Worm (Caenorhabditis elegans) whole organism, L1 larva: Measurements from ENCODE around the gene C36E8.4.

Source experiments
- C04F5.9 ChIP-seq: sonication (generic microtip); optimal IDR thresholded peaks from 2 replicates; lab custom pipeline; 2016; ENCODE audit warnings: missing genetic modification characterization, missing compliant biosample characterization
- F16B12.6 ChIP-seq: fragments of 150-350 bp; optimal IDR thresholded peaks from 2 replicates; lab custom pipeline; 2014; ENCODE audit warnings: missing biosample characterization, missing genetic modification characterization
- alr-1 ChIP-seq: fragments of 200-800 bp; sonication (Bioruptor generic); optimal IDR thresholded peaks from 2 replicates; lab custom pipeline; 2018; ENCODE audit warnings: borderline replicate concordance, mild to moderate bottlenecking, missing genetic modification characterization, missing compliant biosample characterization
- blmp-1 ChIP-seq: fragments of 150-350 bp; optimal IDR thresholded peaks from 2 replicates; lab custom pipeline; 2014; ENCODE audit warnings: missing biosample characterization, missing genetic modification characterization
- ceh-63 ChIP-seq: fragments of 200-800 bp; sonication (Bioruptor generic); optimal IDR thresholded peaks from 2 replicates; lab custom pipeline; 2018; ENCODE audit warnings: mild to moderate bottlenecking, missing genetic modification characterization, missing compliant biosample characterization
- ceh-8 ChIP-seq: fragments of 200-800 bp; sonication (Bioruptor generic); optimal IDR thresholded peaks from 2 replicates; lab custom pipeline; 2018; ENCODE audit warnings: mild to moderate bottlenecking, missing genetic modification characterization, moderate library complexity, missing compliant biosample characterization
- dpl-1 ChIP-seq, 3 experiments: fragments of 150-350 bp in 2 of 3; sonication (generic microtip) in 1 of 3; optimal IDR thresholded peaks; 2 replicates each; lab custom pipeline; 2014 to 2017; ENCODE audit warnings: missing biosample characterization in 3 of 3, missing genetic modification characterization in 3 of 3, missing genetic modification reagents in 3 of 3
- dsc-1 ChIP-seq: sonication (generic microtip); optimal IDR thresholded peaks from 2 replicates; lab custom pipeline; 2016; ENCODE audit warnings: mild to moderate bottlenecking, missing genetic modification characterization, missing compliant biosample characterization
- efl-1 ChIP-seq, 4 experiments: fragments of 150-350 bp; optimal IDR thresholded peaks in 3 of 4; peaks in 1 of 4; 1 replicate in 1 of 4; 2 replicates in 3 of 4; lab custom pipeline; 2014; ENCODE audit warnings: missing biosample characterization in 2 of 4, missing genetic modification characterization in 2 of 4, missing genetic modification reagents in 2 of 4
- egl-13 ChIP-seq: sonication (generic microtip); optimal IDR thresholded peaks from 2 replicates; lab custom pipeline; 2016; ENCODE audit warnings: missing genotype, missing genetic modification reagents, missing genetic modification characterization, missing compliant biosample characterization
- egl-27 ChIP-seq, 2 experiments: fragments of 150-350 bp in 1 of 2; sonication (generic microtip); optimal IDR thresholded peaks; 3 replicates each; lab custom pipeline; 2017 to 2018; ENCODE audit warnings: missing biosample characterization in 2 of 2, missing genetic modification characterization in 2 of 2, missing genetic modification reagents in 2 of 2
- elt-2 ChIP-seq: sonication (generic microtip); optimal IDR thresholded peaks from 2 replicates; lab custom pipeline; 2016; ENCODE audit warnings: missing genetic modification characterization, mild to moderate bottlenecking, inconsistent platforms, missing compliant biosample characterization, missing genetic modification reagents
- ets-5 ChIP-seq: fragments of 200-800 bp; sonication (Bioruptor generic); IDR thresholded peaks from 2 replicates; pipeline ENCODE4 v1.3.6; 2022; ENCODE audit warnings: missing genetic modification characterization, missing compliant biosample characterization
- fkh-10 ChIP-seq: sonication (generic microtip); optimal IDR thresholded peaks from 2 replicates; lab custom pipeline; 2017; ENCODE audit warnings: missing biosample characterization, missing genetic modification reagents, missing genetic modification characterization
- fkh-8 ChIP-seq: sonication (generic microtip); optimal IDR thresholded peaks from 2 replicates; lab custom pipeline; 2016; ENCODE audit warnings: mild to moderate bottlenecking, missing genetic modification characterization, missing compliant biosample characterization
- hpl-2 ChIP-seq: fragments of 150-350 bp; optimal IDR thresholded peaks from 2 replicates; lab custom pipeline; 2014; ENCODE audit warnings: missing biosample characterization, missing genetic modification reagents, missing genetic modification characterization
- irx-1 ChIP-seq: sonication (generic microtip); optimal IDR thresholded peaks from 2 replicates; lab custom pipeline; 2016; ENCODE audit warnings: missing genetic modification characterization, missing compliant biosample characterization
- isw-1 ChIP-seq: fragments of 200-800 bp; sonication (Bioruptor generic); IDR thresholded peaks from 2 replicates; pipeline ENCODE4 v1.3.6; 2022; ENCODE audit warnings: missing genetic modification characterization, missing compliant biosample characterization
- lin-13 ChIP-seq: fragments of 150-350 bp; optimal IDR thresholded peaks from 2 replicates; lab custom pipeline; 2014; ENCODE audit warnings: missing biosample characterization, missing genetic modification reagents, missing genetic modification characterization
- lin-14 ChIP-seq: fragments of 200-800 bp; sonication (Bioruptor generic); optimal IDR thresholded peaks from 2 replicates; lab custom pipeline; 2018; ENCODE audit warnings: mild to moderate bottlenecking, missing genetic modification characterization, moderate library complexity, missing compliant biosample characterization
- lin-35 ChIP-seq, 2 experiments: fragments of 150-350 bp; optimal IDR thresholded peaks; 2 replicates each; lab custom pipeline; 2014; ENCODE audit warnings: missing biosample characterization in 2 of 2, missing genetic modification characterization in 2 of 2, missing genetic modification reagents in 2 of 2
- lin-39 ChIP-seq: fragments of 150-350 bp; optimal IDR thresholded peaks from 2 replicates; lab custom pipeline; 2014; ENCODE audit warnings: missing biosample characterization, missing genetic modification reagents, missing genetic modification characterization
- lsy-2 ChIP-seq, 2 experiments: fragments of 150-350 bp; optimal IDR thresholded peaks; 2 replicates each; lab custom pipeline; 2014; ENCODE audit warnings: missing biosample characterization in 2 of 2, missing genetic modification characterization in 2 of 2
- mab-9 ChIP-seq: fragments of 200-800 bp; sonication (Bioruptor generic); IDR thresholded peaks from 2 replicates; pipeline ENCODE4 v1.3.6; 2022; ENCODE audit warnings: missing genetic modification reagents, missing genetic modification characterization, missing compliant biosample characterization
- mdl-1 ChIP-seq, 2 experiments: fragments of 150-350 bp; optimal IDR thresholded peaks; 2 replicates each; lab custom pipeline; 2014 to 2017; ENCODE audit warnings: missing biosample characterization in 2 of 2, missing genetic modification characterization in 2 of 2, inconsistent platforms in 1 of 2
- mep-1 ChIP-seq: fragments of 150-350 bp; optimal IDR thresholded peaks from 2 replicates; lab custom pipeline; 2014; ENCODE audit warnings: missing biosample characterization, missing genetic modification characterization
- nhr-11 ChIP-seq: fragments of 150-350 bp; optimal IDR thresholded peaks from 2 replicates; lab custom pipeline; 2014; ENCODE audit warnings: missing biosample characterization, missing genetic modification characterization
- nhr-20 ChIP-seq: sonication (generic microtip); optimal IDR thresholded peaks from 2 replicates; lab custom pipeline; 2016; ENCODE audit warnings: mild to moderate bottlenecking, missing genetic modification characterization, missing compliant biosample characterization
- nhr-237 ChIP-seq: fragments of 150-350 bp; optimal IDR thresholded peaks from 2 replicates; lab custom pipeline; 2014; ENCODE audit warnings: missing biosample characterization, missing genetic modification characterization
- nhr-28 ChIP-seq: fragments of 150-350 bp; optimal IDR thresholded peaks from 2 replicates; lab custom pipeline; 2014; ENCODE audit warnings: missing biosample characterization, missing genetic modification characterization
- nhr-47 ChIP-seq: sonication (generic microtip); optimal IDR thresholded peaks from 2 replicates; lab custom pipeline; 2016; ENCODE audit warnings: mild to moderate bottlenecking, missing genetic modification characterization, moderate library complexity, missing compliant biosample characterization
- nhr-71 ChIP-seq: sonication (generic microtip); optimal IDR thresholded peaks from 2 replicates; lab custom pipeline; 2016; ENCODE audit warnings: mild to moderate bottlenecking, missing genetic modification characterization, moderate library complexity, missing compliant biosample characterization
- nhr-77 ChIP-seq: fragments of 150-350 bp; optimal IDR thresholded peaks from 2 replicates; lab custom pipeline; 2014; ENCODE audit warnings: missing biosample characterization, missing genetic modification characterization
- nhr-85 ChIP-seq: sonication (generic microtip); peaks from one replicate; lab custom pipeline; 2016; ENCODE audit warnings: missing genetic modification characterization, inconsistent platforms, missing compliant biosample characterization
- pax-3 ChIP-seq: fragments of 200-800 bp; sonication (Bioruptor generic); optimal IDR thresholded peaks from 2 replicates; lab custom pipeline; 2018; ENCODE audit warnings: mild to moderate bottlenecking, missing genetic modification characterization, moderate library complexity, missing compliant biosample characterization
- rnt-1 ChIP-seq: sonication (generic microtip); optimal IDR thresholded peaks from 2 replicates; lab custom pipeline; 2016; ENCODE audit warnings: mild to moderate bottlenecking, missing genetic modification characterization, moderate library complexity, missing compliant biosample characterization
- skn-1 ChIP-seq: fragments of 150-350 bp; optimal IDR thresholded peaks from 2 replicates; lab custom pipeline; 2014; ENCODE audit warnings: missing biosample characterization, missing genetic modification characterization
- snpc-4 ChIP-seq: fragments of 150-350 bp; optimal IDR thresholded peaks from 2 replicates; lab custom pipeline; 2014; ENCODE audit warnings: missing biosample characterization, missing genetic modification characterization
- snu-23 ChIP-seq: sonication (generic microtip); optimal IDR thresholded peaks from 2 replicates; lab custom pipeline; 2016; ENCODE audit warnings: missing genetic modification characterization, missing compliant biosample characterization
- sptf-1 ChIP-seq: fragments of 150-350 bp; optimal IDR thresholded peaks from 2 replicates; lab custom pipeline; 2014; ENCODE audit warnings: missing biosample characterization, missing genetic modification characterization
- swsn-7 ChIP-seq: sonication (generic microtip); optimal IDR thresholded peaks from 2 replicates; lab custom pipeline; 2016; ENCODE audit warnings: missing genetic modification characterization, missing compliant biosample characterization
- tlp-1 ChIP-seq: fragments of 150-350 bp; optimal IDR thresholded peaks from 2 replicates; lab custom pipeline; 2014; ENCODE audit warnings: missing biosample characterization, missing genetic modification characterization
- unc-130 ChIP-seq: fragments of 150-350 bp; optimal IDR thresholded peaks from 2 replicates; lab custom pipeline; 2017; ENCODE audit warnings: missing biosample characterization, missing genetic modification characterization, inconsistent platforms
- unc-62 ChIP-seq: fragments of 150-350 bp; optimal IDR thresholded peaks from 2 replicates; lab custom pipeline; 2014; ENCODE audit warnings: missing biosample characterization, missing genetic modification reagents, missing genetic modification characterization
- unc-86 ChIP-seq: sonication (generic microtip); optimal IDR thresholded peaks from 2 replicates; lab custom pipeline; 2016; ENCODE audit warnings: missing genetic modification characterization, missing compliant biosample characterization
- xbp-1 ChIP-seq: sonication (generic microtip); optimal IDR thresholded peaks from 2 replicates; lab custom pipeline; 2016; ENCODE audit warnings: missing genetic modification characterization, missing compliant biosample characterization
- zag-1 ChIP-seq: fragments of 150-350 bp; optimal IDR thresholded peaks from 2 replicates; lab custom pipeline; 2014; ENCODE audit warnings: missing biosample characterization, missing genetic modification characterization
- ztf-11 ChIP-seq, 2 experiments: sonication (generic microtip); optimal IDR thresholded peaks; 2 replicates each; lab custom pipeline; 2016 to 2017; ENCODE audit warnings: missing genetic modification characterization in 2 of 2, missing biosample characterization in 1 of 2, missing compliant biosample characterization in 1 of 2
- ztf-4 ChIP-seq: fragments of 150-350 bp; optimal IDR thresholded peaks from 2 replicates; lab custom pipeline; 2014; ENCODE audit warnings: missing biosample characterization, missing genetic modification characterization

The C36E8.4 gene

DNA sequence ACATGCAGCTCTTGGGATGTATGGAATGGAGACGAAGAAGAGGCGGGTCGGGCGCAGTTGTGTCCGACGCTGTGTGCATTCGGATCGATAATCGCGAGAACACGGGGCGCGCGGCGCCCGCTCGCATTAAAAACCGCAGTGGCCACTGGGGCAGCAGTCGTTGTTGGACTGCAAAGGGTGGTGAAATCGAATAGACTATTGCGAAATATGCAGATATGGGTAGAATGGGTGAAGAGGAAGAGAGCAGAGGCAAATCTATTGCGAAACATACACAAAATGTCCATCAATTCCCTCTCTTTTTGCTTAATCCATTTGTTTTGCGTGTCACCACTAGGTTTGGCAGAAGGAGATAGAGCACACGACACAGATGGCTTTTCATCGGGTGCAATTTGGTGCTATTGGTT is 6.0 kb downstream of the C36E8.4 start (continued):
- no peak for TF ChIP-seq ceh-63 (GFP tag; lab: Kevin White, UChicago)
- no peak for TF ChIP-seq unc-130 (tag; lab: Kevin White, UChicago)
- TF ChIP-seq lin-35 (GFP tag; optimal IDR thresholded peaks at IDR 0.05; lab: Kevin White, UChicago): peak in 1 of 2 experiments; percentile 47
- TF ChIP-seq mep-1: peak; percentile 75
- peak; percentile 60 for TF ChIP-seq hpl-2 (GFP tag; lab: Kevin White, UChicago)
- TF ChIP-seq unc-62: no peak
- TF ChIP-seq lin-39 (tag; lab: Kevin White, UChicago): no peak
- peak; percentile 10 for TF ChIP-seq nhr-237 (tag; lab: Kevin White, UChicago)
- peak; percentile 33 for TF ChIP-seq lin-13
- peak; percentile 24 for TF ChIP-seq xbp-1 (tag; lab: Kevin White, UChicago)
- TF ChIP-seq nhr-85: peak; percentile 65
- TF ChIP-seq dsc-1 (tag; lab: Kevin White, UChicago): peak; percentile 32
- peak in 2 of 3 experiments; percentile 40 to 48 for TF ChIP-seq dpl-1 (GFP tag; optimal IDR thresholded peaks at IDR 0.05; lab: Kevin White, UChicago)
- peak; percentile 62 for TF ChIP-seq nhr-71 (tag; lab: Kevin White, UChicago)
- no peak for TF ChIP-seq nhr-77 (tag; lab: Kevin White, UChicago)
- peak; percentile 1 for TF ChIP-seq fkh-10 (GFP tag; lab: Kevin White, UChicago)
- no peak for TF ChIP-seq nhr-11 (tag; lab: Kevin White, UChicago)
- TF ChIP-seq egl-27 (tag; optimal IDR thresholded peaks at IDR 0.05; lab: Kevin White, UChicago): peak in 1 of 2 experiments; percentile 4
- peak; percentile 8 to 78 for TF ChIP-seq lsy-2 (tag; optimal IDR thresholded peaks at IDR 0.05; lab: Kevin White, UChicago)
- TF ChIP-seq tlp-1: no peak
- peak; percentile 89 for TF ChIP-seq lin-14 (GFP tag; lab: Kevin White, UChicago)
- peak; percentile 68 for TF ChIP-seq isw-1
- no peak for TF ChIP-seq mdl-1 (tag; optimal IDR thresholded peaks at IDR 0.05; lab: Kevin White, UChicago)
- TF ChIP-seq ztf-11 (tag; optimal IDR thresholded peaks at IDR 0.05; lab: Kevin White, UChicago): peak in 1 of 2 experiments; percentile 47
- TF ChIP-seq pax-3 (tag; lab: Kevin White, UChicago): no peak
- peak; percentile 43 to 59 for TF ChIP-seq efl-1 (optimal IDR thresholded peaks at IDR 0.05; lab: Kevin White, UChicago)
- TF ChIP-seq efl-1 (GFP tag; optimal IDR thresholded peaks at IDR 0.05 in 1 of 2; lab: Kevin White, UChicago): peak; percentile 40 to 89
- TF ChIP-seq skn-1 (tag; lab: Kevin White, UChicago): peak; percentile 81
- TF ChIP-seq elt-2 (tag; lab: Kevin White, UChicago): no peak
- peak; percentile 24 for TF ChIP-seq zag-1
- peak; percentile 29 for TF ChIP-seq egl-13
- TF ChIP-seq ceh-8 (GFP tag; lab: Kevin White, UChicago): peak; percentile 53
- peak; percentile 35 for TF ChIP-seq unc-86 (tag; lab: Kevin White, UChicago)
- peak; percentile 37 for TF ChIP-seq rnt-1 (tag; lab: Kevin White, UChicago)
- peak; percentile 37 for TF ChIP-seq snu-23
- peak; percentile 81 for TF ChIP-seq fkh-8 (tag; lab: Kevin White, UChicago)
- peak; percentile 50 for TF ChIP-seq F16B12.6 (tag; lab: Kevin White, UChicago)
- TF ChIP-seq ztf-4 (tag; lab: Kevin White, UChicago): no peak
- TF ChIP-seq C04F5.9 (tag; lab: Kevin White, UChicago): no peak
- TF ChIP-seq snpc-4: peak; percentile 71

DNA sequence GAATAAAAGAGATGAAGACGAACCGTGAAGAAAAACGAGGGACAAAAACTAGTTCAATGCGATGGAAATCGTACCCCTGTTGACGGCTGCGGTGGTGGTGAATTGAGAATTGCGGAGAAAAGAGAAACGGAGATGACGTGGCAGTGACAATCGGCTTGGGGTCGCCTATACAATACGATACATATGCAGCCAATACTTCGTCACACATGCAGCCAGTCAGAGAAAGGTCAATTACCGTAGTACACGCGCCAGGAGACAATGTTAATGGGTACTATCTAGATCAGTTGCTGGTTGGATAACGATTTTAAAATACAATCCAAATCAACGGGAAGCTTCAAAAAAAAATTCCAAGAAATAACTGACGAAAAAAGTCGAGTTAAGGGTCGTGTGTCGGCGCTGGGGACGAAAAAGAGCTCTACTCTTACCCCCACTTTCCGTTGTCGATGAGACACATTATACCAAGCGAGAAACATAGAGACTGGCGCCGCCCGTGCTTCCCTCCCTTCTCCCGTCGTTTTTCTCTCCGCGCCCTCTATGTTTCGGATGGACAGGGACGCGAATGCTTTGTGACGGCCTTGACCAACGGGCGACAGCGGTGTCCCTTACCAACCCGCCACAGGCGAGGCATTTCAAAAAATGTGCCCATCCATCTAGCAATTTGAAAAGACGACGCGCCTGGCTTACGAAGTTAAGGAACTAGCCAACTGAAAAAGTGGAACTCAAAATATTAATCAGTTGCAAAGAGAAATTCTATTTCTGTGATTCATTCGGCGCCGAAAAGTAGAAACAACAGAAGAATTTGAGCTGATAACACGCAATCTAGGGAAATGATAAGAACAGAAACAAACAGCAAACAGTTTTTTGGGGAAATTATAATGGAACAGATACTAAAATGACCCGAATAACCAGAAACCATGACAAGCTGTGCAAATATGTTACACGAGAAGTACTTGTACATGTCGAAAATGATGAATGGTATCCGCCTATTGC is 6.8 kb downstream of the C36E8.4 start:
- peak; percentile 7 for TF ChIP-seq irx-1 (tag; lab: Kevin White, UChicago)
- peak; percentile 23 for TF ChIP-seq swsn-7 (tag; lab: Kevin White, UChicago)
- peak; percentile 4 for TF ChIP-seq F16B12.6 (tag; lab: Kevin White, UChicago)
- peak; percentile 6 for TF ChIP-seq nhr-47
- 0 out of 2 replicates have a peak, but pooled peaks have one; percentile 9 for TF ChIP-seq mab-9 (GFP tag; lab: Robert Waterston, UW)
- no peak for TF ChIP-seq lin-13
- peak; percentile 66 for TF ChIP-seq blmp-1 (tag; lab: Kevin White, UChicago)
- peak; percentile 10 for TF ChIP-seq snu-23
- no peak for TF ChIP-seq snpc-4
- no peak for TF ChIP-seq ztf-4 (tag; lab: Kevin White, UChicago)
- no peak for TF ChIP-seq alr-1 (tag; lab: Kevin White, UChicago)
- TF ChIP-seq nhr-20: peak; percentile 6
- TF ChIP-seq tlp-1: no peak
- peak; percentile 4 to 37 for TF ChIP-seq lsy-2 (tag; optimal IDR thresholded peaks at IDR 0.05; lab: Kevin White, UChicago)
- peak in 2 of 3 experiments; percentile 7 to 30 for TF ChIP-seq dpl-1 (GFP tag; optimal IDR thresholded peaks at IDR 0.05; lab: Kevin White, UChicago)
- TF ChIP-seq ztf-11 (tag; optimal IDR thresholded peaks at IDR 0.05; lab: Kevin White, UChicago): peak in 1 of 2 experiments; percentile 34
- no peak for TF ChIP-seq sptf-1 (tag; lab: Kevin White, UChicago)
- no peak for TF ChIP-seq ets-5 (GFP tag; lab: Robert Waterston, UW)
- TF ChIP-seq nhr-28 (tag; lab: Kevin White, UChicago): no peak
